Worm (Caenorhabditis elegans): ENCODE data around the gene R05G9R.1.

DNA sequence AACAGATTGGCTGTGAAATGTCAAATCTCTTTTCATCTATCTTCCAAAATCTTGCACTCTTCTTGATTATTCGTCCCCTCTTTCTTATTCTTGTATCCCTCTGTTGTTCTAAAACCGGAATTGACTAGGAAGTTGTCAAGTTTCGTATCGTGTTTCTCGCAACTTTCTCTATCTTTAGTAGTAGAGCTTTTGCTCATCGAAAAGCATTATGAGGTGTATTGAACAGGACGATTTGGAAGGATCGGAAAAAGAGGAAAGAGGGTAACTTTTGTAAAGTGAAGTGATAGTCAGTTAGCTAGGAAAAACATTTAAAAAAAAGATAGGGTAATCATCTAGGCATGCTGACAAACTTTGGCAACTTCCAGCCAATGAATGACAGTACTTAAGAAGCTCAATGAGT, 17.3 kb downstream of the R05G9R.1 start:
- TF ChIP-seq ceh-9 (tag; optimal IDR thresholded peaks at IDR 0.05) = no peak
- TF ChIP-seq ztf-11 (tag; optimal IDR thresholded peaks at IDR 0.05) = no peak
- no peak for TF ChIP-seq egl-27 (tag; optimal IDR thresholded peaks at IDR 0.05)
- no peak for TF ChIP-seq nhr-77 (tag; optimal IDR thresholded peaks at IDR 0.05)
- no peak for TF ChIP-seq nfya-1 (tag; optimal IDR thresholded peaks at IDR 0.05; ENCODE audit: insufficient read depth)
- no peak for TF ChIP-seq unc-62 (GFP tag; optimal IDR thresholded peaks at IDR 0.05)
- no peak for TF ChIP-seq elt-2 (tag; optimal IDR thresholded peaks at IDR 0.05)
- TF ChIP-seq eor-1 (tag; optimal IDR thresholded peaks at IDR 0.05) = no peak
- TF ChIP-seq lin-39 (tag; optimal IDR thresholded peaks at IDR 0.05) = no peak
- no peak for TF ChIP-seq nhr-23 (tag; optimal IDR thresholded peaks at IDR 0.05)
- TF ChIP-seq ZK546.5 (tag; optimal IDR thresholded peaks at IDR 0.05) = no peak
- no peak for TF ChIP-seq skn-1 (tag; optimal IDR thresholded peaks at IDR 0.05)
- no peak for TF ChIP-seq snpc-4 (tag; optimal IDR thresholded peaks at IDR 0.05)
- no peak for TF ChIP-seq nhr-76 (tag; optimal IDR thresholded peaks at IDR 0.05)
